Worm (Caenorhabditis elegans): ENCODE results near the gene mask-1.
A peak's percentile ranks its signal among the peaks of the same experiment; 100 is the strongest.

The mask-1 gene

DNA sequence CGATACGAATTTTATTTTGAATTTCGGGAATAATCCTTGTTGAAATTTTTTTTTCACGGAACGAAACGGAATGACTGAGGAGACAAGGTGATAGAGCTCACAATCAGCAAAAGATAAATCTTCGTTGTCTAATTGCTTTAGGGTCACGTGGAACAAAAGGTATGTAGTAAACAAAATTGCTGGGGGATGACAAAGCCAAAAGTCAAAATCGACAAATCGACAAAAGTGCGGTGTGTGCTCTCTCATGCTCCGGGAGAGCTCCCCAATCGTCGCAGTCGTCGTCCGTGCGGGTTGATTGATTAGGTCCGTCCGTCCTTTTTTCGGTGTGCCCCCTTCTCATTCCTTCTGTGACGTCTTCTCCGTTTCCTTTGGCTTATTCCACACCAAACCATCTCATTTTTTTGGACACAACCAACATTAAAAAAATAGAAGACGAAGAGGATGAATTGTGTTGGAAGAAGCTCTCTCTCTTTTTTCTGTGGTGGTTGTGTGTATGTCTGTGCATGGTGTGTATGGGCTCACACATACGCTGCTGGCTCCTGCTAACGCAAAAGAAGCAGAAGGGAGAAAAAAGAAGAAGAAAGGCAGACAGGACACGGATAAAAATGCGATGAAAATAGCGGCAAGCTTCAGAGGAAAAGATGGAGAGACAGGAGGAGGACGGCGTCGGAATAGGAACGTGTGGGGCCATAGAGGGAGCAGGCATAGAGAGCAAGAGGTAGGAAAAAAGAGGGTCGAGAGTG is 32.9 kb upstream of the mask-1 start (continued):
- no peak for TF ChIP-seq lin-26 (GFP tag; IDR thresholded peaks at IDR 0.05)
- no peak for TF ChIP-seq pha-4 (tag; optimal IDR thresholded peaks at IDR 0.05)
- TF ChIP-seq zfh-2 (GFP tag; conservative IDR thresholded peaks at IDR 0.05) = peak; percentile 76
- TF ChIP-seq madf-10 (tag; optimal IDR thresholded peaks at IDR 0.05) = no peak
- no peak for TF ChIP-seq attf-6 (GFP tag; IDR thresholded peaks at IDR 0.05)
- peak; percentile 36 for TF ChIP-seq K12H6.12 (tag; optimal IDR thresholded peaks at IDR 0.05)
- no peak for TF ChIP-seq ztf-6 (GFP tag; IDR thresholded peaks at IDR 0.05)

DNA sequence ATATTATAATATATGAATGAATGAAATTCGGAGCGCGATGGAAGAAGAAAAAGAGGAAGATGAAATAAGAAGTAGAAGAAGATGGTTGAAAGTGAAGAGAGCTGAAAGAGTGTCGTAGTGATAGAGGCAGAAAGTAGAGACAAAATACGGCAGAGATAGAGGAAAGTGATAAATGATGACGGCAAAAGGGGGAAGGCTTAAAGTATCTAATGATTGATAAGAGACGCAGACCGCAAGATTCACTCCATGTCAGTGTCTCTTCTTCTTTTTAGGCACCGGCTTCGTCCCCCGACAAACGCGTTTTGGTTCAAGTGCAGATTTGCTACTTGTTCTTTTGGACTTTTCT is 32.4 kb upstream of the mask-1 start:
- no peak for TF ChIP-seq ceh-58 (GFP tag; IDR thresholded peaks at IDR 0.05)
- peak; percentile 22 for TF ChIP-seq attf-5 (GFP tag; optimal IDR thresholded peaks at IDR 0.05)
- TF ChIP-seq nhr-80 (tag; optimal IDR thresholded peaks at IDR 0.05) = peak; percentile 92
- TF ChIP-seq ZK185.1 (tag; optimal IDR thresholded peaks at IDR 0.05; ENCODE audit: poor library complexity, severe bottlenecking) = no peak
- peak in 1 of 2 experiments; percentile 45 for TF ChIP-seq let-607 (tag; optimal IDR thresholded peaks at IDR 0.05)
- TF ChIP-seq lag-1 (GFP tag; IDR thresholded peaks at IDR 0.05) = no peak
- no peak for TF ChIP-seq attf-3 (GFP tag; conservative IDR thresholded peaks at IDR 0.05)
- no peak for TF ChIP-seq K11D2.4 (GFP tag; IDR thresholded peaks at IDR 0.05)
- no peak for TF ChIP-seq lin-26 (GFP tag; IDR thresholded peaks at IDR 0.05)
- no peak for TF ChIP-seq snpc-1.3 (tag; optimal IDR thresholded peaks at IDR 0.05; ENCODE audit: insufficient read depth)
- no peak for TF ChIP-seq ztf-6 (GFP tag; IDR thresholded peaks at IDR 0.05)
- no peak for TF ChIP-seq somi-1 (GFP tag; optimal IDR thresholded peaks at IDR 0.05)
- TF ChIP-seq pbrm-1 (GFP tag; IDR thresholded peaks at IDR 0.05) = no peak
- TF ChIP-seq cebp-1 (GFP tag; IDR thresholded peaks at IDR 0.05) = no peak
- TF ChIP-seq cebp-1 (tag; optimal IDR thresholded peaks at IDR 0.05) = peak; percentile 68
- peak; percentile 37 for TF ChIP-seq atf-7 (tag; optimal IDR thresholded peaks at IDR 0.05)
- no peak for TF ChIP-seq zfh-2 (GFP tag; conservative IDR thresholded peaks at IDR 0.05)
- TF ChIP-seq madf-3 (GFP tag; IDR thresholded peaks at IDR 0.05) = no peak
- TF ChIP-seq Y79H2A.3 (GFP tag; conservative IDR thresholded peaks at IDR 0.05) = no peak
- no peak for TF ChIP-seq hrde-1 (tag; optimal IDR thresholded peaks at IDR 0.05; ENCODE audit: borderline replicate concordance)
- TF ChIP-seq ceh-79 (tag; optimal IDR thresholded peaks at IDR 0.05) = no peak
- TF ChIP-seq nfyb-1 (GFP tag; IDR thresholded peaks at IDR 0.05) = no peak
- TF ChIP-seq lin-40 (tag; optimal IDR thresholded peaks at IDR 0.05) = peak; percentile 25
- no peak for TF ChIP-seq egl-18 (GFP tag; IDR thresholded peaks at IDR 0.05)
- TF ChIP-seq dox-1 (GFP tag; IDR thresholded peaks at IDR 0.05) = peak; percentile 44
- peak; percentile 57; the same call in 1 of the 2 replicates for TF ChIP-seq hmg-1.2 (GFP tag; IDR thresholded peaks at IDR 0.05)
- TF ChIP-seq ceh-27 (GFP tag; optimal IDR thresholded peaks at IDR 0.05) = peak; percentile 29
- no peak for TF ChIP-seq snpc-4 (GFP tag; optimal IDR thresholded peaks at IDR 0.05)
- peak in 1 of 4 experiments; percentile 40 for TF ChIP-seq snpc-4 (tag; optimal IDR thresholded peaks at IDR 0.05)
- TF ChIP-seq tlf-1 (GFP tag; optimal IDR thresholded peaks at IDR 0.05) = no peak
- TF ChIP-seq F10E7.11 (tag; optimal IDR thresholded peaks at IDR 0.05) = no peak
- TF ChIP-seq hlh-12 (tag; optimal IDR thresholded peaks at IDR 0.05) = no peak
- no peak for TF ChIP-seq ztf-26 (tag; optimal IDR thresholded peaks at IDR 0.05)
- no peak for TF ChIP-seq D2030.7 (GFP tag; IDR thresholded peaks at IDR 0.05)
- TF ChIP-seq lin-35 (GFP tag; optimal IDR thresholded peaks at IDR 0.05) = no peak
- TF ChIP-seq mel-28 (tag; optimal IDR thresholded peaks at IDR 0.05; ENCODE audit: borderline replicate concordance) = no peak
- no peak for TF ChIP-seq T26A5.8 (tag; optimal IDR thresholded peaks at IDR 0.05)
- no peak for TF ChIP-seq Y95B8A.8 (GFP tag; IDR thresholded peaks at IDR 0.05)
- no peak for TF ChIP-seq tbx-9 (tag; optimal IDR thresholded peaks at IDR 0.05; ENCODE audit: borderline replicate concordance)
- peak; percentile 34 for TF ChIP-seq tbp1 (GFP tag; optimal IDR thresholded peaks at IDR 0.05)
